Fruit fly (Drosophila melanogaster) whole organism, wandering third instar larva: ENCODE data around the gene CG5521.

Source experiments
- Abd-B ChIP-seq: fragments of >200 bp; optimal IDR thresholded peaks from 2 replicates; lab custom pipeline; 2017; ENCODE audit warnings: missing biosample characterization, missing genetic modification characterization
- CG32264 ChIP-seq: fragments of 200-800 bp; sonication (Bioruptor generic); optimal IDR thresholded peaks from 2 replicates; lab custom pipeline; 2016; ENCODE audit warnings: missing biosample characterization, missing genetic modification characterization
- CG9705 ChIP-seq: fragments of 200-800 bp; sonication (Bioruptor generic); optimal IDR thresholded peaks from 2 replicates; lab custom pipeline; 2018; ENCODE audit warnings: missing biosample characterization, mild to moderate bottlenecking, missing genetic modification characterization
- CrebA ChIP-seq: fragments of 200-800 bp; sonication (Bioruptor generic); optimal IDR thresholded peaks from 2 replicates; lab custom pipeline; 2016; ENCODE audit warnings: missing biosample characterization, mild to moderate bottlenecking, missing genetic modification characterization, borderline replicate concordance
- Dfd ChIP-seq: fragments of >200 bp; optimal IDR thresholded peaks from 2 replicates; lab custom pipeline; 2017; ENCODE audit warnings: missing biosample characterization, missing genetic modification characterization
- Dif ChIP-seq: fragments of 200-275, 200-300 bp; sonication (Bioruptor generic); optimal IDR thresholded peaks from 2 replicates; lab custom pipeline; 2018; ENCODE audit warnings: missing biosample characterization, missing genetic modification characterization; ENCODE audit not compliant: partially characterized antibody
- GATAd ChIP-seq: sonication (Bioruptor generic); optimal IDR thresholded peaks from 2 replicates; lab custom pipeline; 2016; ENCODE audit warnings: missing biosample characterization, missing genetic modification characterization
- HLH106 ChIP-seq: fragments of 200-800 bp; optimal IDR thresholded peaks from 3 replicates; lab custom pipeline; 2019; ENCODE audit warnings: missing biosample characterization, mild to moderate bottlenecking, missing genetic modification characterization, moderate library complexity
- Hnf4 ChIP-seq: fragments of 200-800 bp; sonication (Bioruptor generic); optimal IDR thresholded peaks from 2 replicates; lab custom pipeline; 2016; ENCODE audit warnings: missing biosample characterization, mild to moderate bottlenecking, missing genetic modification characterization
- Hr78 ChIP-seq: fragments of >200 bp; optimal IDR thresholded peaks from 2 replicates; lab custom pipeline; 2017; ENCODE audit warnings: missing biosample characterization, missing genetic modification characterization
- Hr83 ChIP-seq: fragments of 200-300 bp; sonication (Bioruptor generic); optimal IDR thresholded peaks from 2 replicates; lab custom pipeline; 2016; ENCODE audit warnings: missing biosample characterization, mild to moderate bottlenecking, missing genetic modification characterization, moderate library complexity; ENCODE audit not compliant: poor library complexity, severe bottlenecking
- Jra ChIP-seq: sonication (Bioruptor generic); optimal IDR thresholded peaks from 2 replicates; lab custom pipeline; 2016; ENCODE audit warnings: missing biosample characterization, missing genetic modification characterization
- Mio ChIP-seq: sonication (Bioruptor generic); optimal IDR thresholded peaks from 2 replicates; lab custom pipeline; 2016; ENCODE audit warnings: missing biosample characterization, missing genetic modification characterization
- Myc ChIP-seq: fragments of >200 bp; optimal IDR thresholded peaks from 2 replicates; lab custom pipeline; 2017
- N ChIP-seq: fragments of >200 bp; optimal IDR thresholded peaks from 2 replicates; lab custom pipeline; 2018; ENCODE audit warnings: missing biosample characterization, missing external identifiers, missing genetic modification characterization
- OdsH ChIP-seq: fragments of 200-800 bp; sonication (Bioruptor generic); optimal IDR thresholded peaks from 2 replicates; lab custom pipeline; 2016; ENCODE audit warnings: missing biosample characterization, mild to moderate bottlenecking, missing genetic modification characterization
- Rel ChIP-seq, 2 experiments: fragments of 200-800 bp; sonication (Bioruptor generic) in 1 of 2; optimal IDR thresholded peaks; 2 replicates in 1 of 2; 3 replicates in 1 of 2; lab custom pipeline; 2016 to 2019; ENCODE audit warnings: mild to moderate bottlenecking in 2 of 2, missing biosample characterization in 2 of 2, missing genetic modification characterization in 2 of 2, moderate library complexity in 1 of 2
- Sp1 ChIP-seq: fragments of 200-800 bp; sonication (Bioruptor generic); optimal IDR thresholded peaks from 3 replicates; lab custom pipeline; 2019; ENCODE audit warnings: missing biosample characterization, mild to moderate bottlenecking, missing genetic modification characterization, moderate library complexity
- Vsx2 ChIP-seq: fragments of 200-300, 225-300 bp; sonication (Bioruptor generic); optimal IDR thresholded peaks from 2 replicates; lab custom pipeline; 2018; ENCODE audit warnings: missing biosample characterization, missing genetic modification characterization; ENCODE audit not compliant: partially characterized antibody
- br ChIP-seq: fragments of 200-800 bp; sonication (Bioruptor generic); optimal IDR thresholded peaks from 2 replicates; lab custom pipeline; 2016; ENCODE audit warnings: missing biosample characterization, missing genetic modification characterization
- brk ChIP-seq: fragments of 200-800 bp; sonication (Bioruptor generic); optimal IDR thresholded peaks from 2 replicates; lab custom pipeline; 2016; ENCODE audit warnings: missing biosample characterization, mild to moderate bottlenecking, missing genetic modification characterization
- dl ChIP-seq, 2 experiments: fragments of 175-275, 200-275 bp in 1 of 2; fragments of 200-275 bp in 1 of 2; sonication (Bioruptor generic); optimal IDR thresholded peaks; lab custom pipeline; 2018; ENCODE audit warnings: mild to moderate bottlenecking in 2 of 2, missing biosample characterization in 2 of 2, missing genetic modification characterization in 2 of 2, moderate library complexity in 2 of 2; ENCODE audit not compliant: partially characterized antibody in 2 of 2, insufficient read depth in 1 of 2
- dmrt93B ChIP-seq: fragments of 200-800 bp; sonication (Bioruptor generic); optimal IDR thresholded peaks from 2 replicates; lab custom pipeline; 2018; ENCODE audit warnings: missing biosample characterization, mild to moderate bottlenecking, missing genetic modification characterization
- dsf ChIP-seq: sonication (Bioruptor generic); optimal IDR thresholded peaks from 2 replicates; lab custom pipeline; 2016; ENCODE audit warnings: missing biosample characterization, missing genetic modification characterization, borderline replicate concordance
- ey ChIP-seq: fragments of 200-800 bp; sonication (Bioruptor generic); optimal IDR thresholded peaks from 2 replicates; lab custom pipeline; 2016; ENCODE audit warnings: missing biosample characterization, missing genetic modification characterization
- foxo ChIP-seq, 2 experiments: fragments of 200-800 bp; sonication (Bioruptor generic); optimal IDR thresholded peaks; 2 replicates in 1 of 2; 3 replicates in 1 of 2; lab custom pipeline; 2016 to 2017; ENCODE audit warnings: missing biosample characterization in 2 of 2, missing genetic modification characterization in 2 of 2
- fru ChIP-seq: fragments of 200-800 bp; sonication (Bioruptor generic); optimal IDR thresholded peaks from 3 replicates; lab custom pipeline; 2016; ENCODE audit warnings: missing biosample characterization, mild to moderate bottlenecking, missing genetic modification characterization
- h ChIP-seq: fragments of 200-800 bp; sonication (Bioruptor generic); optimal IDR thresholded peaks from 3 replicates; lab custom pipeline; 2016; ENCODE audit warnings: missing biosample characterization, mild to moderate bottlenecking, missing genetic modification characterization
- jim ChIP-seq: fragments of 175-275, 200-325 bp; sonication (Bioruptor generic); optimal IDR thresholded peaks from 2 replicates; lab custom pipeline; 2016; ENCODE audit warnings: missing biosample characterization, mild to moderate bottlenecking, missing genetic modification characterization
- lola ChIP-seq: fragments of >200 bp; optimal IDR thresholded peaks from 2 replicates; lab custom pipeline; 2017; ENCODE audit warnings: missing biosample characterization, missing genetic modification characterization
- pan ChIP-seq: fragments of >200 bp; optimal IDR thresholded peaks from 2 replicates; lab custom pipeline; 2017
- psq ChIP-seq: fragments of 200-800 bp; sonication (Bioruptor generic); optimal IDR thresholded peaks from 3 replicates; lab custom pipeline; 2017; ENCODE audit warnings: missing biosample characterization, mild to moderate bottlenecking, missing genetic modification characterization, moderate library complexity
- rgr ChIP-seq: fragments of 200-800 bp; sonication (Bioruptor generic); optimal IDR thresholded peaks from 3 replicates; lab custom pipeline; 2016; ENCODE audit warnings: missing biosample characterization, mild to moderate bottlenecking, missing genetic modification characterization
- sage ChIP-seq: fragments of 200-800 bp; sonication (Bioruptor generic); optimal IDR thresholded peaks from 2 replicates; lab custom pipeline; 2016; ENCODE audit warnings: missing biosample characterization, mild to moderate bottlenecking, missing genetic modification characterization
- sv ChIP-seq: fragments of 200-800 bp; sonication (Bioruptor generic); optimal IDR thresholded peaks from 3 replicates; lab custom pipeline; 2016; ENCODE audit warnings: missing biosample characterization, missing genetic modification characterization
- tai ChIP-seq: sonication (Bioruptor generic); optimal IDR thresholded peaks from 2 replicates; lab custom pipeline; 2016; ENCODE audit warnings: missing biosample characterization, missing genetic modification characterization
- usp ChIP-seq: fragments of >200 bp; optimal IDR thresholded peaks from 2 replicates; lab custom pipeline; 2017; ENCODE audit warnings: missing biosample characterization, missing genetic modification characterization
- woc ChIP-seq: sonication (Bioruptor generic); optimal IDR thresholded peaks from 2 replicates; lab custom pipeline; 2016; ENCODE audit warnings: missing biosample characterization, mild to moderate bottlenecking, missing genetic modification characterization

The CG5521 gene

dm6 chr3R:26966794-26967323 is at the start of gene CG5521:
TSS of gene CG5521 (plus strand) at chr3R:26966930.
- TF ChIP-seq woc (GFP tag; lab: Kevin White, UChicago) (peak; percentile 69), Abd-B (GFP tag; lab: Kevin White, UChicago) (no peak), dl (GFP tag; optimal IDR thresholded peaks at IDR 0.05; lab: Kevin White, UChicago; ENCODE audit: insufficient read depth in 1 of 2, partially characterized antibody in 2 of 2) (no peak), Sp1 (GFP tag; lab: Kevin White, UChicago) (peak; percentile 9), Hnf4 (no peak), Hr78 (no peak), Rel (GFP tag; optimal IDR thresholded peaks at IDR 0.05; lab: Kevin White, UChicago) (no peak), Rel (tag; optimal IDR thresholded peaks at IDR 0.05; lab: Kevin White, UChicago) (peak; percentile 8), psq (GFP tag; lab: Kevin White, UChicago) (peak; percentile 50), tai (no peak), h (GFP tag; lab: Kevin White, UChicago) (peak; percentile 59), N (GFP tag; lab: Kevin White, UChicago) (no peak), Myc (no peak), Dif (GFP tag; lab: Kevin White, UChicago) (no peak)
- TF ChIP-seq, all 38 proteins: peak for 5

dm6 chr3R:26918857-26919256 is 47.9 kb upstream of the CG5521 start:
- TF ChIP-seq fru = no peak
- TF ChIP-seq CG32264 (GFP tag; lab: Kevin White, UChicago) = no peak
- no peak for TF ChIP-seq rgr (GFP tag; lab: Kevin White, UChicago)
- TF ChIP-seq woc (GFP tag; lab: Kevin White, UChicago) = no peak
- TF ChIP-seq Abd-B (GFP tag; lab: Kevin White, UChicago) = no peak
- no peak for TF ChIP-seq Myc
- no peak for TF ChIP-seq Dif (GFP tag; lab: Kevin White, UChicago)
- TF ChIP-seq Hr83 = no peak
- no peak for TF ChIP-seq Hnf4

dm6 chr3R:26923830-26924333 is 42.8 kb upstream of the CG5521 start:
- TF ChIP-seq psq (GFP tag; lab: Kevin White, UChicago) = peak; percentile 3
- TF ChIP-seq CG9705 (GFP tag; lab: Kevin White, UChicago) = peak; percentile 22
- TF ChIP-seq sage (GFP tag; lab: Kevin White, UChicago) = no peak
- TF ChIP-seq Sp1 (GFP tag; lab: Kevin White, UChicago) = peak; percentile 25
- no peak for TF ChIP-seq sv
- TF ChIP-seq CG32264 (GFP tag; lab: Kevin White, UChicago) = peak; percentile 27
- peak; percentile 31 for TF ChIP-seq woc (GFP tag; lab: Kevin White, UChicago)
- no peak for TF ChIP-seq Myc
- peak; percentile 54 for TF ChIP-seq br (GFP tag; lab: Kevin White, UChicago)
- no peak for TF ChIP-seq Vsx2 (GFP tag; lab: Kevin White, UChicago)
- TF ChIP-seq Hr78 = no peak
- TF ChIP-seq rgr (GFP tag; lab: Kevin White, UChicago) = peak; percentile 53
- TF ChIP-seq Abd-B (GFP tag; lab: Kevin White, UChicago) = no peak
- no peak for TF ChIP-seq lola (GFP tag; lab: Kevin White, UChicago)
- TF ChIP-seq brk (GFP tag; lab: Kevin White, UChicago) = no peak
- no peak for TF ChIP-seq N (GFP tag; lab: Kevin White, UChicago)
- TF ChIP-seq Rel (GFP tag; optimal IDR thresholded peaks at IDR 0.05; lab: Kevin White, UChicago) = no peak
- no peak for TF ChIP-seq Rel (tag; optimal IDR thresholded peaks at IDR 0.05; lab: Kevin White, UChicago)
- TF ChIP-seq Dfd (GFP tag; lab: Kevin White, UChicago) = no peak
- no peak for TF ChIP-seq Dif (GFP tag; lab: Kevin White, UChicago)
- TF ChIP-seq GATAd (GFP tag; lab: Kevin White, UChicago) = no peak
- peak; percentile 59 for TF ChIP-seq fru
- TF ChIP-seq tai = no peak
- TF ChIP-seq CrebA (GFP tag; lab: Kevin White, UChicago) = no peak
- TF ChIP-seq dl (GFP tag; optimal IDR thresholded peaks at IDR 0.05; lab: Kevin White, UChicago; ENCODE audit: insufficient read depth in 1 of 2, partially characterized antibody in 2 of 2) = no peak
- no peak for TF ChIP-seq dsf (GFP tag; lab: Kevin White, UChicago)
- TF ChIP-seq pan (lab: Kevin White, UChicago) = no peak
- TF ChIP-seq ey (GFP tag; lab: Kevin White, UChicago) = peak; percentile 40
- no peak for TF ChIP-seq usp (GFP tag; lab: Kevin White, UChicago)
- peak; percentile 47 for TF ChIP-seq Hnf4
- peak; percentile 18 for TF ChIP-seq OdsH
- TF ChIP-seq HLH106 (tag; lab: Kevin White, UChicago) = peak; percentile 52
- TF ChIP-seq Mio = no peak
- TF ChIP-seq Jra = no peak
- peak in 1 of 2 experiments; percentile 52 for TF ChIP-seq foxo (GFP tag; optimal IDR thresholded peaks at IDR 0.05; lab: Kevin White, UChicago)
- TF ChIP-seq dmrt93B = peak; percentile 56
- no peak for TF ChIP-seq Hr83
- peak; percentile 64 for TF ChIP-seq h (GFP tag; lab: Kevin White, UChicago)
- TF ChIP-seq jim (GFP tag; lab: Kevin White, UChicago) = no peak
